Worm (Caenorhabditis elegans): ENCODE measurements around the gene ptr-8.

- TF ChIP-seq nhr-102 (tag; optimal IDR thresholded peaks at IDR 0.05) (no peak), mdt-29 (GFP tag; IDR thresholded peaks at IDR 0.05) (no peak), fkh-10 (GFP tag; optimal IDR thresholded peaks at IDR 0.05) (no peak), tag-97 (GFP tag; IDR thresholded peaks at IDR 0.05) (no peak), F37D6.2 (tag; optimal IDR thresholded peaks at IDR 0.05) (no peak), hmg-1.1 (GFP tag; IDR thresholded peaks at IDR 0.05) (0 out of 2 replicates have a peak, but pooled peaks have one; percentile 15), pha-4 (GFP tag; IDR thresholded peaks at IDR 0.05) (no peak), pha-4 (tag; optimal IDR thresholded peaks at IDR 0.05) (no peak), unc-130 (GFP tag; optimal IDR thresholded peaks at IDR 0.05) (peak; percentile 66), F10B5.3 (tag; optimal IDR thresholded peaks at IDR 0.05) (no peak), zag-1 (tag; optimal IDR thresholded peaks at IDR 0.05) (no peak), Y105C5A.15 (GFP tag; IDR thresholded peaks at IDR 0.05) (no peak), aha-1 (tag) (no peak), nhr-25 (tag; optimal IDR thresholded peaks at IDR 0.05; ENCODE audit: borderline replicate concordance, insufficient read depth) (no peak), ces-1 (GFP tag; optimal IDR thresholded peaks at IDR 0.05) (no peak)
Observed at ce11 chrII:10925804-10926570, 36.9 kb downstream of the ptr-8 start, which contains the start of gene metr-1.

All from whole organism, L4 larva.